Fruit fly (Drosophila melanogaster) whole organism, embryonic: ENCODE measurements around the gene lbl.

Experiments used
- Antp ChIP-seq: fragments of 200-800 bp; sonication (Bioruptor generic); optimal IDR thresholded peaks from 3 replicates; lab custom pipeline; 2016; ENCODE audit warnings: missing biosample characterization, missing genetic modification characterization
- Bgb ChIP-seq: fragments of 200-800 bp; sonication (Bioruptor generic); IDR thresholded peaks from 2 replicates; pipeline ENCODE4 v1.3.6; 2022; ENCODE audit warnings: missing biosample characterization, missing genetic modification characterization; ENCODE audit not compliant: partially characterized antibody
- CG11085 ChIP-seq: fragments of 200-800 bp; sonication (Bioruptor generic); IDR thresholded peaks from 2 replicates; pipeline ENCODE4 v1.3.6; 2022; ENCODE audit warnings: missing biosample characterization, missing genetic modification characterization
- CG11723 ChIP-seq: fragments of 200-800 bp; sonication (Bioruptor generic); optimal IDR thresholded peaks from 2 replicates; lab custom pipeline; 2017; ENCODE audit warnings: missing biosample characterization, mild to moderate bottlenecking, missing genetic modification characterization
- CG12104 ChIP-seq: fragments of 200-800 bp; sonication (Bioruptor generic); optimal IDR thresholded peaks from 3 replicates; lab custom pipeline; 2016; ENCODE audit warnings: missing biosample characterization, missing genetic modification characterization
- CG12769 ChIP-seq: fragments of 200-800 bp; sonication (Bioruptor generic); optimal IDR thresholded peaks from 2 replicates; lab custom pipeline; 2019; ENCODE audit warnings: missing biosample characterization, mild to moderate bottlenecking, missing genetic modification characterization, moderate library complexity
- CG1603 ChIP-seq: fragments of 200-800 bp; sonication (Bioruptor generic); optimal IDR thresholded peaks from 2 replicates; lab custom pipeline; 2019; ENCODE audit warnings: missing biosample characterization, mild to moderate bottlenecking, missing genetic modification characterization, moderate library complexity
- CG18599 ChIP-seq: fragments of 200-800 bp; sonication (Bioruptor generic); optimal IDR thresholded peaks from 3 replicates; lab custom pipeline; 2017; ENCODE audit warnings: missing biosample characterization, missing genetic modification characterization, mild to moderate bottlenecking, moderate library complexity, missing genetic modification reagents
- CG31224 ChIP-seq: fragments of 200-800 bp; sonication (Bioruptor generic); IDR thresholded peaks from 2 replicates; pipeline ENCODE4 v1.3.6; 2022; ENCODE audit warnings: missing biosample characterization, missing genetic modification characterization
- CG33213 ChIP-seq: fragments of 200-800 bp; sonication (Bioruptor generic); optimal IDR thresholded peaks from 3 replicates; lab custom pipeline; 2016; ENCODE audit warnings: missing biosample characterization, missing genetic modification characterization
- CG4282 ChIP-seq: fragments of 200-800 bp; sonication (Bioruptor generic); optimal IDR thresholded peaks from 2 replicates; lab custom pipeline; 2016; ENCODE audit warnings: missing biosample characterization, missing genetic modification characterization
- CG4707 ChIP-seq: fragments of 200-800 bp; sonication (Bioruptor generic); optimal IDR thresholded peaks from 2 replicates; lab custom pipeline; 2018; ENCODE audit warnings: missing biosample characterization, mild to moderate bottlenecking, missing genetic modification characterization, moderate library complexity
- CG5953 ChIP-seq: fragments of 200-800 bp; sonication (Bioruptor generic); IDR thresholded peaks from 2 replicates; pipeline ENCODE4 v1.3.6; 2022; ENCODE audit warnings: missing biosample characterization, missing genetic modification characterization
- CG6854 ChIP-seq: fragments of 200-800 bp; sonication (Bioruptor generic); optimal IDR thresholded peaks from 3 replicates; lab custom pipeline; 2017; ENCODE audit warnings: missing biosample characterization, mild to moderate bottlenecking, missing genetic modification characterization
- Dbx ChIP-seq: fragments of 200-800 bp; sonication (Bioruptor generic); IDR thresholded peaks from 3 replicates; pipeline ENCODE4 v1.3.6; 2022; ENCODE audit warnings: missing biosample characterization, missing genetic modification characterization
- Dip3 ChIP-seq: fragments of 200-800 bp; sonication (Bioruptor generic); optimal IDR thresholded peaks from 3 replicates; lab custom pipeline; 2016; ENCODE audit warnings: missing biosample characterization, missing genetic modification characterization
- Doc2 ChIP-seq: fragments of 200-800 bp; sonication (Bioruptor generic); IDR thresholded peaks from 2 replicates; pipeline ENCODE4 v1.3.6; 2022; ENCODE audit warnings: missing biosample characterization, missing genetic modification characterization
- Elba2 ChIP-seq: fragments of 200-800 bp; sonication (Bioruptor generic); optimal IDR thresholded peaks from 3 replicates; lab custom pipeline; 2016; ENCODE audit warnings: missing biosample characterization, missing genetic modification characterization
- Fer1 ChIP-seq: fragments of 200-800 bp; sonication (Bioruptor generic); optimal IDR thresholded peaks from 2 replicates; lab custom pipeline; 2017; ENCODE audit warnings: missing biosample characterization, mild to moderate bottlenecking, missing genetic modification characterization
- Hr51 ChIP-seq, 2 experiments: fragments of 200-800 bp; sonication (Bioruptor generic); optimal IDR thresholded peaks; 2 replicates in 1 of 2; 3 replicates in 1 of 2; lab custom pipeline; 2016 to 2018; ENCODE audit warnings: missing biosample characterization in 2 of 2, missing genetic modification characterization in 2 of 2, mild to moderate bottlenecking in 1 of 2, moderate library complexity in 1 of 2
- MBD-R2 ChIP-seq: fragments of 200-800 bp; sonication (Bioruptor generic); IDR thresholded peaks from 2 replicates; pipeline ENCODE4 v1.3.6; 2022; ENCODE audit warnings: missing biosample characterization, missing genetic modification characterization
- Mrtf ChIP-seq: fragments of 200-800 bp; sonication (Bioruptor generic); IDR thresholded peaks from 3 replicates; pipeline ENCODE4 v1.3.6; 2022; ENCODE audit warnings: missing biosample characterization, missing genetic modification characterization
- NC2β ChIP-seq: fragments of 200-800 bp; sonication (Bioruptor generic); optimal IDR thresholded peaks from 2 replicates; lab custom pipeline; 2016; ENCODE audit warnings: missing biosample characterization, missing genetic modification characterization
- Oli ChIP-seq: fragments of 200-800 bp; sonication (Bioruptor generic); optimal IDR thresholded peaks from 2 replicates; lab custom pipeline; 2018; ENCODE audit warnings: missing biosample characterization, mild to moderate bottlenecking, missing genetic modification characterization, moderate library complexity
- PHDP ChIP-seq: fragments of 200-800 bp; sonication (Bioruptor generic); optimal IDR thresholded peaks from 3 replicates; lab custom pipeline; 2018; ENCODE audit warnings: missing biosample characterization, mild to moderate bottlenecking, missing genetic modification characterization, moderate library complexity
- Sin3A ChIP-seq: fragments of >200 bp; optimal IDR thresholded peaks from 2 replicates; lab custom pipeline; 2018
- Sry-β ChIP-seq: fragments of 200-800 bp; sonication (Bioruptor generic); optimal IDR thresholded peaks from 2 replicates; lab custom pipeline; 2018; ENCODE audit warnings: missing biosample characterization, mild to moderate bottlenecking, missing genetic modification characterization, moderate library complexity
- amos ChIP-seq: fragments of 200-800 bp; sonication (Bioruptor generic); IDR thresholded peaks from 2 replicates; pipeline ENCODE4 v1.3.6; 2022; ENCODE audit warnings: missing biosample characterization, missing genetic modification characterization; ENCODE audit not compliant: partially characterized antibody
- ap ChIP-seq: fragments of 200-800 bp; sonication (Bioruptor generic); IDR thresholded peaks from 2 replicates; pipeline ENCODE4 v1.3.6; 2022; ENCODE audit warnings: missing biosample characterization, missing genetic modification characterization
- ash1 ChIP-seq: fragments of 200-800 bp; sonication (Bioruptor generic); optimal IDR thresholded peaks from 2 replicates; lab custom pipeline; 2018; ENCODE audit warnings: missing biosample characterization, mild to moderate bottlenecking, missing genetic modification characterization
- chn ChIP-seq: fragments of 200-800 bp; sonication (Bioruptor generic); optimal IDR thresholded peaks from 2 replicates; lab custom pipeline; 2016; ENCODE audit warnings: missing biosample characterization, missing genetic modification characterization
- cwo ChIP-seq: fragments of 200-800 bp; sonication (Bioruptor generic); optimal IDR thresholded peaks from 3 replicates; lab custom pipeline; 2017; ENCODE audit warnings: missing biosample characterization, missing genetic modification characterization, mild to moderate bottlenecking, moderate library complexity, missing genetic modification reagents
- dpn ChIP-seq, 2 experiments: fragments of 200-800 bp; sonication (Bioruptor generic); optimal IDR thresholded peaks; 3 replicates each; lab custom pipeline; 2016; ENCODE audit warnings: missing biosample characterization in 2 of 2, missing genetic modification characterization in 2 of 2
- dysf ChIP-seq: fragments of 200-800 bp; sonication (Bioruptor generic); IDR thresholded peaks from 3 replicates; pipeline ENCODE4 v1.3.6; 2022; ENCODE audit warnings: missing biosample characterization, missing genetic modification characterization
- esg ChIP-seq: fragments of 200-800 bp; sonication (Bioruptor generic); conservative IDR thresholded peaks from 2 replicates; pipeline ENCODE4 v1.3.6; 2022; ENCODE audit warnings: missing biosample characterization, missing genetic modification characterization
- ewg ChIP-seq: fragments of 200-800 bp; sonication (Bioruptor generic); optimal IDR thresholded peaks from 3 replicates; lab custom pipeline; 2017; ENCODE audit warnings: mild to moderate bottlenecking, missing biosample characterization, missing genetic modification reagents, missing genetic modification characterization
- fd64A ChIP-seq: fragments of 200-800 bp; sonication (Bioruptor generic); optimal IDR thresholded peaks from 3 replicates; lab custom pipeline; 2018; ENCODE audit warnings: missing biosample characterization, mild to moderate bottlenecking, missing genetic modification characterization
- gem ChIP-seq: fragments of 200-800 bp; sonication (Bioruptor generic); optimal IDR thresholded peaks from 2 replicates; lab custom pipeline; 2019; ENCODE audit warnings: missing biosample characterization, mild to moderate bottlenecking, missing genetic modification characterization, moderate library complexity
- gsb-n ChIP-seq: fragments of 200-800 bp; sonication (Bioruptor generic); optimal IDR thresholded peaks from 3 replicates; lab custom pipeline; 2018; ENCODE audit warnings: missing biosample characterization, mild to moderate bottlenecking, missing genetic modification characterization
- hbn ChIP-seq: fragments of 200-800 bp; sonication (Bioruptor generic); IDR thresholded peaks from 2 replicates; pipeline ENCODE4 v1.3.6; 2022; ENCODE audit warnings: missing biosample characterization, missing genetic modification characterization; ENCODE audit not compliant: partially characterized antibody
- jumu ChIP-seq: fragments of 200-800 bp; sonication (Bioruptor generic); optimal IDR thresholded peaks from 3 replicates; lab custom pipeline; 2016; ENCODE audit warnings: missing biosample characterization, missing genetic modification characterization
- knrl ChIP-seq: fragments of 200-800 bp; sonication (Bioruptor generic); IDR thresholded peaks from 3 replicates; pipeline ENCODE4 v1.3.6; 2022; ENCODE audit warnings: missing biosample characterization, missing genetic modification characterization; ENCODE audit not compliant: partially characterized antibody
- mirr ChIP-seq: fragments of 200-800 bp; sonication (Bioruptor generic); optimal IDR thresholded peaks from 3 replicates; lab custom pipeline; 2018; ENCODE audit warnings: missing biosample characterization, mild to moderate bottlenecking, missing genetic modification characterization
- pros ChIP-seq: fragments of 200-800 bp; sonication (Bioruptor generic); optimal IDR thresholded peaks from 3 replicates; lab custom pipeline; 2019; ENCODE audit warnings: missing biosample characterization, mild to moderate bottlenecking, missing genetic modification characterization, moderate library complexity
- psq ChIP-seq: fragments of 200-800 bp; sonication (Bioruptor generic); optimal IDR thresholded peaks from 2 replicates; lab custom pipeline; 2017; ENCODE audit warnings: missing biosample characterization, missing genetic modification characterization
- salm ChIP-seq: fragments of 200-800 bp; sonication (Bioruptor generic); optimal IDR thresholded peaks from 2 replicates; lab custom pipeline; 2018; ENCODE audit warnings: missing biosample characterization, mild to moderate bottlenecking, missing genetic modification characterization
- sna ChIP-seq: fragments of 200-800 bp; sonication (Bioruptor generic); IDR thresholded peaks from 2 replicates; pipeline ENCODE4 v1.3.6; 2022; ENCODE audit warnings: missing biosample characterization, missing genetic modification characterization; ENCODE audit not compliant: partially characterized antibody
- tap ChIP-seq: fragments of 200-800 bp; optimal IDR thresholded peaks from 3 replicates; lab custom pipeline; 2019; ENCODE audit warnings: missing biosample characterization, mild to moderate bottlenecking, missing genetic modification characterization, moderate library complexity
- unc-4 ChIP-seq: fragments of 200-800 bp; sonication (Bioruptor generic); IDR thresholded peaks from 2 replicates; pipeline ENCODE4 v1.3.6; 2022; ENCODE audit warnings: missing biosample characterization, missing genetic modification characterization; ENCODE audit not compliant: partially characterized antibody

Gene lbl

DNA sequence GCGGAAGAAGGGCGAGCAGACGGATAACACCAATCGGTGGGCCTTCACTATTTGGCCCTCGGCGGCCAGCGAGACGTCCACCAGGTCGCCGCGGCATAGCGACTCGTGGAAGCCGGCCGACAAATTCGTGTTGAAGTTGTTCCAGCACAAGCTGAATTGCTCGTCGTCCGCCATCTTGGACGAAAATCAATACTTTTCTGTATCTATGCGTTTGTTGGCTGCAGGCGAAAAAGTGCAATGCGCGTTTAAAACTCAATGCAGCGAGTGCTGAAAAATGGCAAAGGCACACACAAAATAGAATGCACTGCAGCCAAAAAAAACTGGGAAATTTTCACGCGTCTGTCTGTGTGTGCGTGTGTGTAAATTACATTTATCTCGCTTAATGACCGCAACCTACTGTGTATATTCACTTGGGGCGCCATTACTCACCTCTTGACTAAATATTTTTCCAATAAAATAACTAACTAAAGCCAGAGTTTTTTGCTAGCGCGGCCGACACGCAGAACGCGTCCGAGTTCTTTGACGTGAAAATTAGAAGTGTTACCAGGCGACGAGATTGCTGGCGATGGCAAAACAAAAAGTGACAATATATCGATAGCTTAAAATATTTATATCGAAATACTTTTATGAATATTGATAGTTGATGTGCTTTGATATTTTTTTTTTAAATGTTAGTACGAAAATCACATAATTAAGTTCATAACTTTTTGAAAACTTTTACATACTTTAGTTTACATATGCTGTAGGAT is 56.9 kb downstream of the lbl start (continued):
- TF ChIP-seq Dip3 (GFP tag; lab: Kevin White, UChicago): no peak
- TF ChIP-seq CG4707: no peak
- peak; percentile 90 for TF ChIP-seq amos (GFP tag; lab: Robert Waterston, UW)
- TF ChIP-seq cwo (GFP tag; lab: Kevin White, UChicago): no peak
- peak; percentile 24; the same call in 1 of the 3 replicates for TF ChIP-seq Dbx (GFP tag; lab: Robert Waterston, UW)
- peak; percentile 6 to 17 for TF ChIP-seq Hr51 (GFP tag; optimal IDR thresholded peaks at IDR 0.05; lab: Kevin White, UChicago)
- TF ChIP-seq Sin3A (lab: Kevin White, UChicago): no peak
- no peak for TF ChIP-seq Mrtf (GFP tag; lab: Robert Waterston, UW)
- no peak for TF ChIP-seq gem (tag; lab: Kevin White, UChicago)
- TF ChIP-seq hbn (GFP tag; lab: Robert Waterston, UW): peak; percentile 88
- no peak for TF ChIP-seq salm (tag; lab: Kevin White, UChicago)
- TF ChIP-seq CG12104 (GFP tag; lab: Kevin White, UChicago): no peak
- TF ChIP-seq Bgb (GFP tag; lab: Robert Waterston, UW): peak; percentile 87
- no peak for TF ChIP-seq dysf (GFP tag; lab: Robert Waterston, UW)
- TF ChIP-seq CG33213 (GFP tag; lab: Kevin White, UChicago): peak; percentile 33
- peak; percentile 86 for TF ChIP-seq sna (GFP tag; lab: Robert Waterston, UW)
- TF ChIP-seq ash1: no peak
- TF ChIP-seq CG31224 (GFP tag; lab: Robert Waterston, UW): no peak
- no peak for TF ChIP-seq ap (GFP tag; lab: Robert Waterston, UW)
- TF ChIP-seq fd64A (GFP tag; lab: Kevin White, UChicago): no peak
- no peak for TF ChIP-seq esg (GFP tag; lab: Robert Waterston, UW)
- no peak for TF ChIP-seq chn (GFP tag; lab: Kevin White, UChicago)
- TF ChIP-seq CG6854: no peak
- TF ChIP-seq CG11723 (GFP tag; lab: Kevin White, UChicago): no peak
- no peak for TF ChIP-seq gsb-n (tag; lab: Kevin White, UChicago)
- TF ChIP-seq CG4282 (GFP tag; lab: Kevin White, UChicago): no peak
- no peak for TF ChIP-seq jumu (GFP tag; lab: Kevin White, UChicago)
- peak in 1 of 2 experiments; percentile 30 for TF ChIP-seq dpn (GFP tag; optimal IDR thresholded peaks at IDR 0.05; lab: Kevin White, UChicago)
- TF ChIP-seq unc-4 (GFP tag; lab: Robert Waterston, UW): peak; percentile 89
- no peak for TF ChIP-seq ewg (GFP tag; lab: Kevin White, UChicago)
- no peak for TF ChIP-seq Oli (tag; lab: Kevin White, UChicago)
- peak; percentile 87 for TF ChIP-seq knrl (GFP tag; lab: Robert Waterston, UW)
- no peak for TF ChIP-seq CG18599
- no peak for TF ChIP-seq CG5953
- TF ChIP-seq pros (GFP tag; lab: Kevin White, UChicago): no peak
- TF ChIP-seq MBD-R2: peak; percentile 9; the same call in 1 of the 2 replicates
- TF ChIP-seq CG11085: no peak
- TF ChIP-seq Elba2 (GFP tag; lab: Kevin White, UChicago): no peak
- TF ChIP-seq Antp (GFP tag; lab: Kevin White, UChicago): no peak
- TF ChIP-seq CG1603 (tag; lab: Kevin White, UChicago): peak; percentile 54
- no peak for TF ChIP-seq mirr
- no peak for TF ChIP-seq psq
- no peak for TF ChIP-seq PHDP (tag; lab: Kevin White, UChicago)
- no peak for TF ChIP-seq NC2β (GFP tag; lab: Kevin White, UChicago)
- no peak for TF ChIP-seq CG12769 (tag; lab: Kevin White, UChicago)
- TF ChIP-seq Fer1: peak; percentile 13
- no peak for TF ChIP-seq Doc2 (GFP tag; lab: Robert Waterston, UW)
- TF ChIP-seq Sry-β (GFP tag; lab: Kevin White, UChicago): no peak
- TF ChIP-seq tap (tag; lab: Kevin White, UChicago): no peak
